Worm (Caenorhabditis elegans): ENCODE data around the gene F55G7.1.
A peak's percentile ranks its signal among the peaks of the same experiment; 100 is the strongest.

The F55G7.1 gene

ce11 chrX:11924158-11924557 is at the start of gene F55G7.1 (continued):
- no peak for TF ChIP-seq pag-3 (tag; optimal IDR thresholded peaks at IDR 0.05; ENCODE audit: borderline replicate concordance, insufficient read depth)
- TF ChIP-seq unc-62 (GFP tag; optimal IDR thresholded peaks at IDR 0.05) = no peak
- TF ChIP-seq lin-14 (GFP tag; optimal IDR thresholded peaks at IDR 0.05) = peak; percentile 51
- TF ChIP-seq lin-35 (GFP tag; optimal IDR thresholded peaks at IDR 0.05) = peak in 1 of 2 experiments; percentile 67
- TF ChIP-seq ama-1 (optimal IDR thresholded peaks at IDR 0.05) = no peak
- TF ChIP-seq xbp-1 (tag; optimal IDR thresholded peaks at IDR 0.05) = peak; percentile 44
- no peak for TF ChIP-seq pqm-1 (tag; optimal IDR thresholded peaks at IDR 0.05)
- no peak for TF ChIP-seq unc-86 (tag; optimal IDR thresholded peaks at IDR 0.05)
- peak; percentile 3 for TF ChIP-seq nhr-77 (tag; optimal IDR thresholded peaks at IDR 0.05)
- peak; percentile 52 for TF ChIP-seq C16A3.4 (tag; optimal IDR thresholded peaks at IDR 0.05)
- no peak for TF ChIP-seq sptf-1 (tag; optimal IDR thresholded peaks at IDR 0.05)
- TF ChIP-seq nhr-19 (GFP tag; conservative IDR thresholded peaks at IDR 0.05) = peak; percentile 61
- no peak for TF ChIP-seq ets-5 (GFP tag; IDR thresholded peaks at IDR 0.05)
- no peak for TF ChIP-seq F16B12.6 (tag; optimal IDR thresholded peaks at IDR 0.05)
- peak; percentile 5 for TF ChIP-seq lin-39 (tag; optimal IDR thresholded peaks at IDR 0.05)
- no peak for TF ChIP-seq fkh-10 (GFP tag; optimal IDR thresholded peaks at IDR 0.05)
- no peak for TF ChIP-seq nhr-11 (tag; optimal IDR thresholded peaks at IDR 0.05)
- no peak for TF ChIP-seq ztf-11 (tag; optimal IDR thresholded peaks at IDR 0.05)
- peak in 4 of 6 experiments; percentile 23 to 38 (median 26) for TF ChIP-seq elt-3 (tag; optimal IDR thresholded peaks at IDR 0.05)
- no peak for TF ChIP-seq lin-15B (tag; optimal IDR thresholded peaks at IDR 0.05)
- TF ChIP-seq lin-13 (GFP tag; optimal IDR thresholded peaks at IDR 0.05) = no peak
- no peak for TF ChIP-seq mef-2 (tag; optimal IDR thresholded peaks at IDR 0.05)
- no peak for TF ChIP-seq egl-13 (tag; optimal IDR thresholded peaks at IDR 0.05)
- peak; percentile 22 for TF ChIP-seq skn-1 (tag; optimal IDR thresholded peaks at IDR 0.05)
- TF ChIP-seq unc-98 (GFP tag; IDR thresholded peaks at IDR 0.05) = no peak
- no peak for TF ChIP-seq efl-3 (GFP tag; optimal IDR thresholded peaks at IDR 0.05)
- no peak for TF ChIP-seq sox-4 (tag; optimal IDR thresholded peaks at IDR 0.05)
- no peak for TF ChIP-seq ceh-63 (GFP tag; optimal IDR thresholded peaks at IDR 0.05)
- peak; percentile 75 for TF ChIP-seq nhr-85 (tag)
- TF ChIP-seq mab-9 (GFP tag; IDR thresholded peaks at IDR 0.05) = no peak
- TF ChIP-seq irx-1 (tag; optimal IDR thresholded peaks at IDR 0.05) = peak; percentile 32

- TF ChIP-seq nhr-71 (tag; optimal IDR thresholded peaks at IDR 0.05) (peak; percentile 53), hlh-4 (tag; optimal IDR thresholded peaks at IDR 0.05) (peak; percentile 64), tlp-1 (tag; optimal IDR thresholded peaks at IDR 0.05) (no peak), ceh-82 (tag; optimal IDR thresholded peaks at IDR 0.05) (no peak), pax-3 (tag; optimal IDR thresholded peaks at IDR 0.05) (peak; percentile 25), nhr-84 (tag; optimal IDR thresholded peaks at IDR 0.05) (no peak), fkh-8 (tag; optimal IDR thresholded peaks at IDR 0.05) (peak; percentile 25), hlh-17 (GFP tag; optimal IDR thresholded peaks at IDR 0.05; ENCODE audit: borderline replicate concordance) (no peak)
Measured at ce11 chrX:11875260-11875659, 49.0 kb upstream of the F55G7.1 start, which contains the start of gene Y62H9A.1. Gene Y62H9A.1 (plus strand): TSS chrX:11875541.

- no peak for TF ChIP-seq efl-1 (optimal IDR thresholded peaks at IDR 0.05)
- peak in 1 of 2 experiments; percentile 45 for TF ChIP-seq efl-1 (GFP tag; optimal IDR thresholded peaks at IDR 0.05 in 1 of 2)
- TF ChIP-seq hlh-17 (GFP tag; optimal IDR thresholded peaks at IDR 0.05; ENCODE audit: borderline replicate concordance) = no peak
Measured at ce11 chrX:11878109-11878508, 46.1 kb upstream of the F55G7.1 start, which contains the start of gene Y62H9A.2. Gene Y62H9A.2 (minus strand): TSS chrX:11878209.

Measured in whole organism, L1 larva.